Fruit fly (Drosophila melanogaster): ENCODE measurements around the gene CG9109.

DNA sequence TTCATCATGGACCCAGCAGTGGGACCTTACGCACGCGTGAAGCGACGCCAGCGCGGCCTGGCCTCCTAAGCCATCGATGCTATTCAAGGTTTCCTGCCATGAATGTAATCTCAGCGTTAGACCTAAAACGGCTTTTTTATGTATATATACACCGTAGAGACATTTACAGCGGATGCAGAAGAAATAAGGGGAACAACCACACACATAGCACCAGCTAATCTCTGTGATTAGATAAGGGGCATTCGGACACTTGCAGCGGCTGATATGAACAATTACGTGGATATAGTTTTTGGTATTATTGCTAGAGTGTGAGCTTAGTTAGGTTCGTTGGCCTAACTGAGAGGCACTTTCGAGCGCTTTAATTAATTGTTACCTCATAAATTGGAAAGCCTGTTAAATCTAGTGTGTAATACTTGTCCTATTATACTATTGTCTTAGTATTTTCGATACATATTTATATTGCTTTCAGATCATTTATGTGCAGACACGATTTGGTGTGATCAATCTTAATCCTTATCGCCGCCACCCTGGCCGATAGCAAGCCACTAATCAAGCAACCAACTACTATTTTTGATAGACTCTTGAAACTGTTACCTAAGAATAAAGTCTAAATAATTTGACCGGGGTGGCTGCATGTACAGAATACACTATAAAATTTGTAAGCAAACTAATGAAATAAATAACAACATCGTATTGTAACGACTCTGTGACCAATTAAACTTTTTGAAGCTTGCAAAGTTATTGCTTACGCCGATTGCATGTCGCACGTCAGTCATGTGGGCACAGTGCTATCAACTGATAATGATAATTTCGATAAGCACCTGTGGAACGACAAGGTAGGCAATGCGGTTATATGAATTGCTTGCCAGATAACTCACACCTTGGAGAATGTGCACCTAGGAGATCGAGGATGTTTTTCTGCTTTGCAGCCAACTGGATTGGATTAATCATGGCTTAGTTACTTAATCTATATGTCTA lies 45.8 kb downstream of the CG9109 start:
- TF ChIP-seq CG17912 (GFP tag; optimal IDR thresholded peaks at IDR 0.05) (no peak), Doc2 (GFP tag; IDR thresholded peaks at IDR 0.05) (no peak), zen2 (GFP tag; IDR thresholded peaks at IDR 0.05; ENCODE audit: partially characterized antibody) (no peak), D19B (GFP tag; optimal IDR thresholded peaks at IDR 0.05) (no peak), CG12071 (GFP tag; optimal IDR thresholded peaks at IDR 0.05) (no peak), gsb (GFP tag; IDR thresholded peaks at IDR 0.05) (no peak), CG2120 (GFP tag; optimal IDR thresholded peaks at IDR 0.05) (no peak), wek (GFP tag; optimal IDR thresholded peaks at IDR 0.05) (no peak), CG30020 (tag; optimal IDR thresholded peaks at IDR 0.05) (no peak), nerfin-1 (tag; optimal IDR thresholded peaks at IDR 0.05) (no peak), sqz (GFP tag; optimal IDR thresholded peaks at IDR 0.05) (no peak), Elba2 (GFP tag; optimal IDR thresholded peaks at IDR 0.05) (no peak), C15 (GFP tag; IDR thresholded peaks at IDR 0.05) (no peak)
